Worm (Caenorhabditis elegans): ENCODE data around the gene T05H4.4.

ce11 chrV:6425927-6426326 is 12.8 kb upstream of the T05H4.4 start, which contains the start of gene T05H4.11:
- TF ChIP-seq scrt-1 (GFP tag; IDR thresholded peaks at IDR 0.05) (no peak), B0310.2 (tag; optimal IDR thresholded peaks at IDR 0.05) (no peak)

Data from whole organism, early embryonic.